Fruit fly (Drosophila melanogaster): ENCODE results near the gene CG6216.

dm6 chr3L:11120419-11120958 is 30.1 kb downstream of the CG6216 start, which contains the start of the genes FoxK and mRpL2:
- TF ChIP-seq cic (GFP tag; optimal IDR thresholded peaks at IDR 0.05): peak; percentile 93
- peak; percentile 51 for TF ChIP-seq CG14711 (tag; optimal IDR thresholded peaks at IDR 0.05)
- TF ChIP-seq Mnt (GFP tag; optimal IDR thresholded peaks at IDR 0.05): peak; percentile 91
- peak; percentile 88 for TF ChIP-seq tj (GFP tag; optimal IDR thresholded peaks at IDR 0.05)
- TF ChIP-seq kay (GFP tag; ENCODE audit: borderline replicate concordance): peak; percentile 98
- TF ChIP-seq Hr96 (GFP tag; optimal IDR thresholded peaks at IDR 0.05): peak; percentile 57
- TF ChIP-seq Clk (GFP tag; optimal IDR thresholded peaks at IDR 0.05): peak; percentile 7
- no peak for TF ChIP-seq CG5204 (GFP tag; optimal IDR thresholded peaks at IDR 0.05)
- peak; percentile 58 for TF ChIP-seq toe (GFP tag; optimal IDR thresholded peaks at IDR 0.05)

Measured in whole organism, adult.